Fruit fly (Drosophila melanogaster): ENCODE data around the gene CG31709.

DNA sequence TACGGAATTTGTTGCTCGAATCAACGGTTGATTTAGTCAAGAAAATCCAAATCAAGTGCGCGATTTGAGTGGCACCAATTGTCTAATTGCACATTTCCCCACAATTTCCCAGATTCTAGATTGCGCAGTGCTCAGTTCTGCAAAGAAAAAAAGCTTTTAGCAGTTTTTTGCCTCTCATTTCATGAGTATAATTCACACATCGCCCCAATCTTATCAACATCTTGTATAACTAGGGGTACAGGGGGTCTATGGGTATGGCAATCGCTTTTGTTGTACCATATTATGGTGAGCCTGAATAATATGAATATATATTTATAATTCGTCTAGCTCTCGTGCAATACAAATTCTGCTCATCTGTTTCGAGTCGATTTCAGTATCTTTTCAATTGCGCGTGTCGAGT is 39.4 kb upstream of the CG31709 start:
- TF ChIP-seq Ptx1 (GFP tag; IDR thresholded peaks at IDR 0.05), result no peak
- no peak for TF ChIP-seq fru (optimal IDR thresholded peaks at IDR 0.05)
- TF ChIP-seq Rx (GFP tag; IDR thresholded peaks at IDR 0.05), result no peak
- TF ChIP-seq row (GFP tag; IDR thresholded peaks at IDR 0.05), result no peak

Measured in whole organism, embryonic.